Worm (Caenorhabditis elegans): ENCODE results near the gene nep-16.
A peak's percentile ranks its signal among the peaks of the same experiment; 100 is the strongest.

ce11 chrIV:7619261-7619660, 22.4 kb downstream of the nep-16 start:
- TF ChIP-seq him-1 (tag; optimal IDR thresholded peaks at IDR 0.05) (peak; percentile 65), dao-5 (tag; optimal IDR thresholded peaks at IDR 0.05) (no peak)
